Worm (Caenorhabditis elegans) whole organism, late embryonic: ENCODE measurements around the gene dhrr-1.

Experiments
- C38D4.7 ChIP-seq: fragments of 200-800 bp; sonication (Bioruptor generic); optimal IDR thresholded peaks from 2 replicates; lab custom pipeline; 2018; ENCODE audit warnings: mild to moderate bottlenecking, missing genetic modification characterization, moderate library complexity, missing compliant biosample characterization
- F13H6.1 ChIP-seq: sonication (generic microtip); optimal IDR thresholded peaks from 2 replicates; lab custom pipeline; 2016; ENCODE audit warnings: missing genetic modification characterization, missing compliant biosample characterization
- ceh-14 ChIP-seq: sonication (generic microtip); optimal IDR thresholded peaks from 2 replicates; lab custom pipeline; 2016; ENCODE audit warnings: missing genotype, missing genetic modification characterization, missing compliant biosample characterization
- ceh-18 ChIP-seq: sonication (generic microtip); optimal IDR thresholded peaks from 2 replicates; lab custom pipeline; 2016; ENCODE audit warnings: missing genetic modification characterization, missing compliant biosample characterization
- ceh-19 ChIP-seq: fragments of 200-800 bp; sonication (Bioruptor generic); optimal IDR thresholded peaks from 2 replicates; lab custom pipeline; 2018; ENCODE audit warnings: mild to moderate bottlenecking, missing genetic modification characterization, missing compliant biosample characterization
- ceh-2 ChIP-seq: sonication (generic microtip); optimal IDR thresholded peaks from 2 replicates; lab custom pipeline; 2016; ENCODE audit warnings: missing genotype, missing genetic modification characterization, missing compliant biosample characterization
- ceh-24 ChIP-seq: sonication (generic microtip); optimal IDR thresholded peaks from 2 replicates; lab custom pipeline; 2016; ENCODE audit warnings: mild to moderate bottlenecking, missing genetic modification characterization, missing compliant biosample characterization
- ceh-30 ChIP-seq: fragments of 150-350 bp; optimal IDR thresholded peaks from 2 replicates; lab custom pipeline; 2014; ENCODE audit warnings: missing biosample characterization, missing genetic modification characterization
- ceh-31 ChIP-seq: sonication (generic microtip); optimal IDR thresholded peaks from 2 replicates; lab custom pipeline; 2016; ENCODE audit warnings: missing genetic modification characterization, missing compliant biosample characterization
- ceh-34 ChIP-seq: sonication (generic microtip); optimal IDR thresholded peaks from 2 replicates; lab custom pipeline; 2016; ENCODE audit warnings: mild to moderate bottlenecking, missing genetic modification characterization, missing compliant biosample characterization
- ceh-45 ChIP-seq: fragments of 200-800 bp; sonication (Bioruptor generic); IDR thresholded peaks from 2 replicates; pipeline ENCODE4 v1.3.6; 2022; ENCODE audit warnings: missing genetic modification reagents, missing genetic modification characterization, missing compliant biosample characterization
- ceh-48 ChIP-seq: sonication (generic microtip); optimal IDR thresholded peaks from 2 replicates; lab custom pipeline; 2016; ENCODE audit warnings: missing genetic modification characterization, inconsistent platforms, missing compliant biosample characterization
- ceh-6 ChIP-seq: fragments of 200-800 bp; sonication (Bioruptor generic); optimal IDR thresholded peaks from 2 replicates; lab custom pipeline; 2018; ENCODE audit warnings: mild to moderate bottlenecking, missing genetic modification characterization, missing compliant biosample characterization
- ceh-9 ChIP-seq: sonication (generic microtip); optimal IDR thresholded peaks from 2 replicates; lab custom pipeline; 2016; ENCODE audit warnings: mild to moderate bottlenecking, missing genetic modification characterization, inconsistent platforms, missing compliant biosample characterization
- che-1 ChIP-seq: sonication (generic microtip); optimal IDR thresholded peaks from 2 replicates; lab custom pipeline; 2016; ENCODE audit warnings: mild to moderate bottlenecking, missing genetic modification characterization, missing compliant biosample characterization
- dmd-4 ChIP-seq: sonication (generic microtip); optimal IDR thresholded peaks from 2 replicates; lab custom pipeline; 2016; ENCODE audit warnings: borderline replicate concordance, missing genetic modification characterization, missing compliant biosample characterization
- elt-2 ChIP-seq: sonication (generic microtip); optimal IDR thresholded peaks from 2 replicates; lab custom pipeline; 2016; ENCODE audit warnings: missing genetic modification reagents, missing genetic modification characterization, missing compliant biosample characterization
- ets-4 ChIP-seq: sonication (generic microtip); optimal IDR thresholded peaks from 2 replicates; lab custom pipeline; 2016; ENCODE audit warnings: missing genetic modification characterization, missing compliant biosample characterization
- fax-1 ChIP-seq: sonication (generic microtip); optimal IDR thresholded peaks from 2 replicates; lab custom pipeline; 2016; ENCODE audit warnings: missing genotype, missing genetic modification characterization, missing compliant biosample characterization
- fkh-10 ChIP-seq: fragments of 150-350 bp; optimal IDR thresholded peaks from 2 replicates; lab custom pipeline; 2014; ENCODE audit warnings: missing biosample characterization, missing genetic modification reagents, missing genetic modification characterization
- fkh-6 ChIP-seq: sonication (generic microtip); optimal IDR thresholded peaks from 2 replicates; lab custom pipeline; 2016; ENCODE audit warnings: missing genetic modification characterization, missing compliant biosample characterization
- gmeb-2 ChIP-seq: sonication (generic microtip); optimal IDR thresholded peaks from 2 replicates; lab custom pipeline; 2016; ENCODE audit warnings: missing genetic modification characterization, inconsistent platforms, missing compliant biosample characterization
- hlh-13 ChIP-seq: fragments of 200-800 bp; sonication (Bioruptor generic); optimal IDR thresholded peaks from 2 replicates; lab custom pipeline; 2018; ENCODE audit warnings: mild to moderate bottlenecking, missing genetic modification characterization, missing compliant biosample characterization
- hlh-15 ChIP-seq: sonication (generic microtip); optimal IDR thresholded peaks from 2 replicates; lab custom pipeline; 2016; ENCODE audit warnings: missing genetic modification characterization, missing compliant biosample characterization
- hlh-6 ChIP-seq: sonication (generic microtip); optimal IDR thresholded peaks from 2 replicates; lab custom pipeline; 2016; ENCODE audit warnings: missing genotype, missing genetic modification characterization, missing compliant biosample characterization
- lin-11 ChIP-seq: fragments of 200-800 bp; sonication (Bioruptor generic); optimal IDR thresholded peaks from 2 replicates; lab custom pipeline; 2018; ENCODE audit warnings: mild to moderate bottlenecking, missing genetic modification characterization, missing compliant biosample characterization
- madf-2 ChIP-seq: sonication (generic microtip); optimal IDR thresholded peaks from 2 replicates; lab custom pipeline; 2017; ENCODE audit warnings: missing genetic modification characterization, missing compliant biosample characterization
- nfya-1 ChIP-seq: sonication (generic microtip); optimal IDR thresholded peaks from 2 replicates; lab custom pipeline; 2017; ENCODE audit warnings: missing genetic modification characterization, mild to moderate bottlenecking, missing compliant biosample characterization, antibody characterized with exemption, moderate library complexity
- nhr-11 ChIP-seq: fragments of 150-350 bp; optimal IDR thresholded peaks from 2 replicates; lab custom pipeline; 2014; ENCODE audit warnings: missing biosample characterization, missing genetic modification characterization
- nhr-232 ChIP-seq: sonication (generic microtip); optimal IDR thresholded peaks from 2 replicates; lab custom pipeline; 2016; ENCODE audit warnings: missing genetic modification characterization, missing compliant biosample characterization
- npax-4 ChIP-seq: sonication (generic microtip); optimal IDR thresholded peaks from 2 replicates; lab custom pipeline; 2016; ENCODE audit warnings: missing genetic modification characterization, missing compliant biosample characterization
- odd-2 ChIP-seq: sonication (generic microtip); optimal IDR thresholded peaks from 2 replicates; lab custom pipeline; 2017; ENCODE audit warnings: antibody characterized with exemption, mild to moderate bottlenecking, missing genetic modification characterization, missing compliant biosample characterization
- pat-9 ChIP-seq: fragments of 200-800 bp; sonication (Bioruptor generic); optimal IDR thresholded peaks from 2 replicates; lab custom pipeline; 2018; ENCODE audit warnings: mild to moderate bottlenecking, missing genetic modification characterization, moderate library complexity, missing compliant biosample characterization
- pqm-1 ChIP-seq: sonication (generic microtip); optimal IDR thresholded peaks from 2 replicates; lab custom pipeline; 2016; ENCODE audit warnings: missing genetic modification characterization, missing compliant biosample characterization
- pros-1 ChIP-seq: fragments of 150-350 bp; optimal IDR thresholded peaks from 2 replicates; lab custom pipeline; 2014; ENCODE audit warnings: missing biosample characterization, missing genetic modification reagents, missing genetic modification characterization
- sox-4 ChIP-seq: sonication (generic microtip); optimal IDR thresholded peaks from 2 replicates; lab custom pipeline; 2017; ENCODE audit warnings: mild to moderate bottlenecking, missing genetic modification characterization, inconsistent platforms, missing compliant biosample characterization
- syd-9 ChIP-seq: sonication (generic microtip); optimal IDR thresholded peaks from 2 replicates; lab custom pipeline; 2016; ENCODE audit warnings: mild to moderate bottlenecking, missing genetic modification characterization, moderate library complexity, missing compliant biosample characterization
- tbx-2 ChIP-seq: sonication (generic microtip); optimal IDR thresholded peaks from 2 replicates; lab custom pipeline; 2016; ENCODE audit warnings: missing genetic modification characterization, missing compliant biosample characterization
- tbx-7 ChIP-seq: sonication (generic microtip); optimal IDR thresholded peaks from 2 replicates; lab custom pipeline; 2016; ENCODE audit warnings: missing genotype, missing genetic modification characterization, missing compliant biosample characterization
- ttx-3 ChIP-seq: sonication (generic microtip); optimal IDR thresholded peaks from 2 replicates; lab custom pipeline; 2016; ENCODE audit warnings: missing genetic modification reagents, missing genetic modification characterization, missing compliant biosample characterization
- unc-3 ChIP-seq, 2 experiments: fragments of 200-800 bp in 1 of 2; sonication (Bioruptor generic) in 1 of 2; sonication (generic microtip) in 1 of 2; conservative IDR thresholded peaks in 1 of 2; optimal IDR thresholded peaks in 1 of 2; 2 replicates each; pipeline versions ENCODE4 v1.3.6 to Lab custom; 2016 to 2022; ENCODE audit warnings: missing compliant biosample characterization in 2 of 2, missing genetic modification characterization in 2 of 2, missing genetic modification reagents in 1 of 2
- unc-42 ChIP-seq: sonication (generic microtip); optimal IDR thresholded peaks from 2 replicates; lab custom pipeline; 2016; ENCODE audit warnings: missing genotype, missing genetic modification characterization, missing compliant biosample characterization

The dhrr-1 gene

DNA sequence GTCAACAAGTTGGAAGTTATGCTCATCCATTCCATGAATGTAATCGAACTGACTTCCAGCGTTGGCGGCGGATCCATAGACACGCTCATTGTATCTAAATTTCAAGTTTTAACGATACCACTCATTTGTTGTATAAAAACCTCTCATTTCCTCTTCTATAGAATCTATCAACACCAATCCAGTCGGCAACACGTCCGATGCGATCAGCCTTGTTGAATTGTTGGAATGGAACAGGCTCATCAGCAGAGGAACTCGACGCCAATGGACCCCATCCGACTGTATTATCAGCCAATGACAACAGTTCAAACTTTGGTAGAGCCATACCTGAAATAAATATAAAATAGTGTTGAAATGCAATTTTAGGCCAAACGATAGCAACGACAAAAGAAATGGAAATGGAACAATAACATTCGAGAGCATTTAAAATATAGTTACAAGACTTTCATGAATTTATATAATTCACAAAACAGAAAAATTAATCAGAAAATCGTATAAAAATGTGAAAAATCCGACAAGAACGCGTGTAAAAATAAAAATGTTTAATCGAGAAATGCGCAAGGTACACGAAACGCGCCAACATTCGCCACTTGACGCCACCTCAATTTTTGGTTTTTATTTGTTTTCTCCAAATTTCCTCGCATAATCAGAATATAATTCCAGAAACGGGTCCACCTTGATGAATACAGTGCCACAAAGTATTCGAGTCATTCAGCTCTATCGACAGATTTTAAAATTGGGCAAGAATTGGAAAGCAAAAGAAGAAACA lies 27.0 kb downstream of the dhrr-1 start, which contains the start of the genes eif-3.D and R08D7.4:
TSS of gene eif-3.D (minus strand) at position 324 of the 766 bp plus-strand sequence.
TSS of gene R08D7.4 (plus strand) at position 638 of the 766 bp plus-strand sequence.
- no peak for TF ChIP-seq npax-4
- TF ChIP-seq hlh-15 (tag; lab: Kevin White, UChicago): peak; percentile 57
- TF ChIP-seq ceh-6 (GFP tag; lab: Kevin White, UChicago): no peak
- peak; percentile 19 for TF ChIP-seq ceh-18 (tag; lab: Kevin White, UChicago)
- TF ChIP-seq ceh-24 (tag; lab: Kevin White, UChicago): no peak
- peak; percentile 37 for TF ChIP-seq ceh-30
- peak; percentile 49 for TF ChIP-seq lin-11 (tag; lab: Kevin White, UChicago)
- TF ChIP-seq sox-4 (tag; lab: Kevin White, UChicago): peak; percentile 31
- TF ChIP-seq pros-1 (tag; lab: Kevin White, UChicago): no peak
- TF ChIP-seq hlh-6 (tag; lab: Kevin White, UChicago): no peak
- no peak for TF ChIP-seq fkh-10 (GFP tag; lab: Kevin White, UChicago)
- TF ChIP-seq ceh-2 (tag; lab: Kevin White, UChicago): peak; percentile 36
- TF ChIP-seq dmd-4: no peak
- peak; percentile 35 for TF ChIP-seq F13H6.1 (tag; lab: Kevin White, UChicago)
- TF ChIP-seq unc-42 (tag; lab: Kevin White, UChicago): peak; percentile 35
- peak; percentile 42 for TF ChIP-seq gmeb-2 (tag; lab: Kevin White, UChicago)
- peak; percentile 29 for TF ChIP-seq ets-4
- TF ChIP-seq ceh-34 (tag; lab: Kevin White, UChicago): peak; percentile 45
- TF ChIP-seq tbx-2 (tag; lab: Kevin White, UChicago): peak; percentile 54
- no peak for TF ChIP-seq unc-3 (GFP tag; conservative IDR thresholded peaks at IDR 0.05; lab: Robert Waterston, UW)
- peak; percentile 3 for TF ChIP-seq unc-3 (tag; optimal IDR thresholded peaks at IDR 0.05; lab: Kevin White, UChicago)
- TF ChIP-seq pqm-1: no peak
- TF ChIP-seq syd-9 (tag; lab: Kevin White, UChicago): peak; percentile 61
- TF ChIP-seq nhr-232 (tag; lab: Kevin White, UChicago): peak; percentile 20
- TF ChIP-seq ceh-31 (tag; lab: Kevin White, UChicago): peak; percentile 46
- TF ChIP-seq pat-9 (tag; lab: Kevin White, UChicago): peak; percentile 26
- TF ChIP-seq che-1 (tag; lab: Kevin White, UChicago): peak; percentile 34
- TF ChIP-seq ceh-14 (tag; lab: Kevin White, UChicago): peak; percentile 58
- TF ChIP-seq fax-1 (tag; lab: Kevin White, UChicago): no peak
- peak; percentile 14 for TF ChIP-seq ceh-19 (GFP tag; lab: Kevin White, UChicago)
- peak; percentile 48 for TF ChIP-seq madf-2 (tag; lab: Kevin White, UChicago)
- peak; percentile 20 for TF ChIP-seq tbx-7 (tag; lab: Kevin White, UChicago)
- peak; percentile 58 for TF ChIP-seq nfya-1 (tag; lab: Kevin White, UChicago)
- TF ChIP-seq C38D4.7 (GFP tag; lab: Kevin White, UChicago): peak; percentile 3
- TF ChIP-seq, all 69 proteins: peak for 24

DNA sequence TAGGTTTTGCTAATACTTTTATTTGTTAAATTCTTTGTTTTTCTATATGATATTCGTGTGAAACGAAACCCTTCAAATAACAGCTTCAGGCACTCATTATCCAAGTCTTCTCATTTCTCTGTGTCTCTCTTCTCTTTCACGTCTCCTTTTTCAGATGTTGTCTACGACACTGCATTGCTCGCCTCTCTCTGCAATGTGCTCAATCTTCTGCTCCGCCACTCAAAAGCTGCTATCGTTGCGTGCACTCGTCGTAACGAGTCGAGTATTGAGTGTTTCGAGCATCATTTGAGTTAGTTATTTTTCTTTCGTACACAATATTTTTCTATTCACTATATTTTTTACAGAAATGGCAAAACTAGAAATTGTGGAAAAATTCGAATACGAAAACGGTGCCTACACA lies 28.7 kb downstream of the dhrr-1 start:
- TF ChIP-seq nhr-11 (tag; lab: Kevin White, UChicago) (no peak), unc-42 (tag; lab: Kevin White, UChicago) (no peak)

DNA sequence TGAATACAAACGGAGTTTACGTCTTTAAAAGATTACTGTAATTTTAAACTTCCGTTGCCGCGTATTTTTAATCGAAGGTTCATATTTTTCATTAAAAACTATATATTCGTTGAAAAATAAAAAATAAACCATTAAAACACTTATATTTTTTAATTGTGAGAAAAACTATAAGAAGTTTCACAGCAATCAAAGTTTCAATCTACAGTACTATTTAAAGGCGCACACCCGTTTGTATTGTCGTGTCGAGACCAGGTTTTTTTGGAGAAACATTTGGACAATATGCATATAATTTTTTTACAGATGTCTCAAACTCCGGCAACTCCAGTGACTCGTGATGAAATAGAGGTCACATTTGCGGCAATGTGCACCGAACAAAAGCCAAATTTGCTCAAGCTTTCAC lies 29.4 kb downstream of the dhrr-1 start, which contains the start of gene R08D7.5:
TSS of gene R08D7.5 (plus strand) at position 301 of the 400 bp plus-strand sequence.
- TF ChIP-seq ttx-3 (tag; lab: Kevin White, UChicago) (no peak), ceh-24 (tag; lab: Kevin White, UChicago) (no peak), fax-1 (tag; lab: Kevin White, UChicago) (no peak), ceh-19 (GFP tag; lab: Kevin White, UChicago) (no peak), ceh-6 (GFP tag; lab: Kevin White, UChicago) (no peak), fkh-6 (tag; lab: Kevin White, UChicago) (no peak), elt-2 (no peak), ceh-9 (tag; lab: Kevin White, UChicago) (no peak), ceh-18 (tag; lab: Kevin White, UChicago) (no peak), odd-2 (tag; lab: Kevin White, UChicago) (no peak), sox-4 (tag; lab: Kevin White, UChicago) (no peak), ceh-48 (tag; lab: Kevin White, UChicago) (no peak), ceh-45 (GFP tag; lab: Robert Waterston, UW) (no peak), hlh-13 (GFP tag; lab: Kevin White, UChicago) (no peak)
